Fruit fly (Drosophila melanogaster) S2 (cell line): ENCODE measurements around the gene Efa6.

ENCODE experiments used
- CG8478 ChIP-seq: fragments of >200 bp; optimal IDR thresholded peaks from 2 replicates; lab custom pipeline; 2018
- CTCF ChIP-seq, 2 experiments: fragments of >200 bp; optimal IDR thresholded peaks; 2 replicates each; lab custom pipeline; 2018

- TF ChIP-seq CG8478 (lab: Kevin White, UChicago) (no peak), CTCF (optimal IDR thresholded peaks at IDR 0.05; lab: Kevin White, UChicago) (no peak)
Measured at dm6 chr3R:22649859-22650258, 62.3 kb downstream of the Efa6 start.
